Worm (Caenorhabditis elegans): ENCODE results near the gene spat-3.
"Not testable (repeated sequence)": the region's sequence is repeated elsewhere in the genome, so short reads cannot be mapped to it uniquely, and the experiment has no call there.

Gene spat-3

ce11 chrX:4616832-4617231 lies 11.1 kb upstream of the spat-3 start (continued):
- TF ChIP-seq ceh-82 (tag; optimal IDR thresholded peaks at IDR 0.05), result no peak
- peak; percentile 13 for TF ChIP-seq hlh-30 (tag; optimal IDR thresholded peaks at IDR 0.05; ENCODE audit: insufficient read depth)
- TF ChIP-seq lsy-2 (tag; optimal IDR thresholded peaks at IDR 0.05), result peak in 1 of 2 experiments; percentile 33
- TF ChIP-seq hmg-1.1 (GFP tag; IDR thresholded peaks at IDR 0.05), result peak; percentile 81

- TF ChIP-seq lim-7 (GFP tag; IDR thresholded peaks at IDR 0.05) (no peak), aha-1 (tag) (peak; percentile 97)
These were observed 9.3 kb upstream of the spat-3 start for ce11 chrX:4615034-4615433.

ce11 chrX:4609635-4610034 lies 3.9 kb upstream of the spat-3 start:
- TF ChIP-seq vab-7 (GFP tag; IDR thresholded peaks at IDR 0.05) (no peak), spr-1 (tag; optimal IDR thresholded peaks at IDR 0.05) (no peak), set-16 (GFP tag; IDR thresholded peaks at IDR 0.05) (no peak), zag-1 (tag; optimal IDR thresholded peaks at IDR 0.05) (no peak), ceh-82 (tag; optimal IDR thresholded peaks at IDR 0.05) (no peak), ZK337.2 (GFP tag; IDR thresholded peaks at IDR 0.05) (no peak), hlh-11 (tag; optimal IDR thresholded peaks at IDR 0.05) (no peak), aha-1 (tag) (peak; percentile 17)

ce11 chrX:4607300-4607699 lies 1.6 kb upstream of the spat-3 start:
- peak; percentile 67; the same call in 1 of the 2 replicates for TF ChIP-seq snpc-1.2 (GFP tag; IDR thresholded peaks at IDR 0.05)
- no peak for TF ChIP-seq attf-4 (tag; optimal IDR thresholded peaks at IDR 0.05)
- TF ChIP-seq lim-7 (GFP tag; IDR thresholded peaks at IDR 0.05), result peak; percentile 60
- TF ChIP-seq hlh-30 (tag; optimal IDR thresholded peaks at IDR 0.05; ENCODE audit: insufficient read depth), result peak; percentile 15

ce11 chrX:4606389-4606880 lies 707 bp upstream of the spat-3 start:
- TF ChIP-seq hmg-1.1 (GFP tag; IDR thresholded peaks at IDR 0.05), result peak; percentile 95
- TF ChIP-seq tra-1 (GFP tag; IDR thresholded peaks at IDR 0.05), result peak; percentile 89
- 0 out of 2 replicates have a peak, but pooled peaks have one; percentile 14 for TF ChIP-seq Y48G9A.11 (GFP tag; IDR thresholded peaks at IDR 0.05)
- TF ChIP-seq dve-1 (tag; optimal IDR thresholded peaks at IDR 0.05; ENCODE audit: insufficient read depth), result peak; percentile 89
- TF ChIP-seq dmd-9 (GFP tag; IDR thresholded peaks at IDR 0.05), result peak; percentile 92
- TF ChIP-seq nhr-25 (tag; optimal IDR thresholded peaks at IDR 0.05; ENCODE audit: borderline replicate concordance, insufficient read depth), result peak; percentile 97
- TF ChIP-seq D1046.2 (GFP tag; IDR thresholded peaks at IDR 0.05), result peak; percentile 53; the same call in 1 of the 2 replicates
- TF ChIP-seq mdt-29 (GFP tag; IDR thresholded peaks at IDR 0.05), result peak; percentile 55; the same call in 1 of the 2 replicates
- TF ChIP-seq nhr-42 (GFP tag; IDR thresholded peaks at IDR 0.05), result peak; percentile 91
- TF ChIP-seq F10B5.3 (tag; optimal IDR thresholded peaks at IDR 0.05), result peak; percentile 77
- TF ChIP-seq F37D6.2 (tag; optimal IDR thresholded peaks at IDR 0.05), result peak; percentile 63
- TF ChIP-seq nhr-48 (tag; optimal IDR thresholded peaks at IDR 0.05), result peak; percentile 56
- TF ChIP-seq set-16 (GFP tag; IDR thresholded peaks at IDR 0.05), result peak; percentile 92
- TF ChIP-seq lin-13 (GFP tag; optimal IDR thresholded peaks at IDR 0.05), result peak; percentile 22
- peak; percentile 98 for TF ChIP-seq hlh-11 (tag; optimal IDR thresholded peaks at IDR 0.05)
- peak; percentile 84 for TF ChIP-seq lin-29 (GFP tag; IDR thresholded peaks at IDR 0.05)
- peak; percentile 94; the same call in 1 of the 2 replicates for TF ChIP-seq pha-4 (GFP tag; IDR thresholded peaks at IDR 0.05)
- TF ChIP-seq pha-4 (tag; optimal IDR thresholded peaks at IDR 0.05), result not testable (repeated sequence)
- TF ChIP-seq dmd-6 (GFP tag; IDR thresholded peaks at IDR 0.05), result peak; percentile 88
- peak in 1 of 2 experiments; percentile 35 for TF ChIP-seq lsy-2 (tag; optimal IDR thresholded peaks at IDR 0.05)
- TF ChIP-seq vab-7 (GFP tag; IDR thresholded peaks at IDR 0.05), result peak; percentile 66
- TF ChIP-seq mxl-3 (GFP tag; optimal IDR thresholded peaks at IDR 0.05), result peak; percentile 93
- peak in 1 of 2 experiments; percentile 11 for TF ChIP-seq mdl-1 (tag; optimal IDR thresholded peaks at IDR 0.05)
- peak; percentile 79 for TF ChIP-seq nhr-102 (tag; optimal IDR thresholded peaks at IDR 0.05)
- TF ChIP-seq nhr-41 (GFP tag; IDR thresholded peaks at IDR 0.05), result peak; percentile 51
- peak; percentile 92 for TF ChIP-seq egl-43 (GFP tag; IDR thresholded peaks at IDR 0.05)
- TF ChIP-seq php-3 (GFP tag; IDR thresholded peaks at IDR 0.05), result peak; percentile 76; the same call in 1 of the 2 replicates
- TF ChIP-seq F44E2.7 (GFP tag; IDR thresholded peaks at IDR 0.05), result 0 out of 2 replicates have a peak, but pooled peaks have one; percentile 3
- TF ChIP-seq ceh-20 (GFP tag; IDR thresholded peaks at IDR 0.05), result peak; percentile 95
- peak; percentile 62; the same call in 1 of the 2 replicates for TF ChIP-seq snpc-1.2 (GFP tag; IDR thresholded peaks at IDR 0.05)
- peak; percentile 92 for TF ChIP-seq saeg-2 (GFP tag; IDR thresholded peaks at IDR 0.05)
- TF ChIP-seq arid-1 (GFP tag; conservative IDR thresholded peaks at IDR 0.05), result peak; percentile 84
